Fruit fly (Drosophila melanogaster): ENCODE results near the gene CG7579.

Gene CG7579

DNA sequence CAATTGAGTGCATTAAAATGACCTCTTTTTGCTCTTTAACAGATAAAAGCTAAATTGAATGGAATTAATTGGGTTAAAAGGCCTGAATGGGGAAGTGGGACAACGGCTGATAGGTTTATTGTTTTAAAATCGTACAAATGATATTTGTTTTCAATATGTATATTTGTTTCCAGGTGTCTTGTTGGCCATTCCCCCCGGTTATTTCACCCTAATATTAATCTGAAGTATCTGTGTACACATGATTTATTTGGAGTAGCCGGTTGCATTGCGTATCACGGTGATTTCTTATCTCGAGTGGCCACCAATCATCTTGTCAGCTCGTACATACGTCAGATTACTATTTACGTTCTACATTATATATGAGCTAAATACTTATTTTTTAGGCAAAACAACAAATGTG lies 46.9 kb downstream of the CG7579 start:
- TF ChIP-seq tj (GFP tag; optimal IDR thresholded peaks at IDR 0.05) (no peak), CG14711 (tag; optimal IDR thresholded peaks at IDR 0.05) (no peak), Mnt (GFP tag; optimal IDR thresholded peaks at IDR 0.05) (no peak), CG33017 (tag; optimal IDR thresholded peaks at IDR 0.05) (peak; percentile 12), toe (GFP tag; optimal IDR thresholded peaks at IDR 0.05) (no peak), Hr96 (GFP tag; optimal IDR thresholded peaks at IDR 0.05) (no peak), pad (GFP tag; optimal IDR thresholded peaks at IDR 0.05) (no peak), cic (GFP tag; optimal IDR thresholded peaks at IDR 0.05) (peak; percentile 69), cnc (optimal IDR thresholded peaks at IDR 0.05) (no peak)

DNA sequence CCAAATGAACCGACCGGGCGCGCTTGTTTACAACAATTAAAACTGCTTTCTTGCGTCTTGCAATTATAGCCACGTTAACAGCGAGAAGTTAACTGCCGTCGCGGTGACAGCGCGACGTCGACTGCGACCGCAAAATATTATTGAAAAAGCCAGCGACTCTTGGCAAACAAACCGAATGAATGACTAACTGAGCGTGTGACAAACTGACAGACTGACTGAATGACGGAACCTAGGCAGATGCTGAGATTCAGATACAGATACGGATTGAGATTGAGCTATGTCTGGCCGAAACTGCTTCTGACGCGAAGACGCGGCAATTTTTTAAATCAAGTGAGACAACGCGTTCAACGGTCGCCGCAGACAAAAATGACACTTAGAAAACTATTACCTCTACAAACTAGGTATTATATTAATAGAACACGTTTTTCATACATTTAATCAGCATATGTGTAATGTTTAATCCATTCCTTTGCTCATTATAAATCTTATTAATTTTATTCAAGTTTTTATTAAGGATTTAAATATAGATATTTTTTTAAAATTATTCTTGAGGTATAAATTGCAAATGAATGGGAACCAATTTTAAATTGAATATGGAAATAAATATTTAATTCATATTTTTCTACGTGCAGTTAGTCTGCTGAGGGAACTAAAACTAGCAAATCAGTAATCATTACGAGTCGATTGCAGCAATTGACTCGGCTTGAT lies 48.7 kb downstream of the CG7579 start:
- TF ChIP-seq CG12768 (GFP tag; optimal IDR thresholded peaks at IDR 0.05) (peak; percentile 10), CG7045 (GFP tag; optimal IDR thresholded peaks at IDR 0.05) (peak; percentile 13), CG7101 (tag; optimal IDR thresholded peaks at IDR 0.05) (peak; percentile 72), toe (GFP tag; optimal IDR thresholded peaks at IDR 0.05) (no peak), tj (GFP tag; optimal IDR thresholded peaks at IDR 0.05) (no peak), CG14711 (tag; optimal IDR thresholded peaks at IDR 0.05) (peak; percentile 62), CG5204 (GFP tag; optimal IDR thresholded peaks at IDR 0.05) (peak; percentile 1), cic (GFP tag; optimal IDR thresholded peaks at IDR 0.05) (peak; percentile 28), CG33017 (tag; optimal IDR thresholded peaks at IDR 0.05) (peak; percentile 78), pad (GFP tag; optimal IDR thresholded peaks at IDR 0.05) (no peak), CG11617 (GFP tag; optimal IDR thresholded peaks at IDR 0.05) (peak; percentile 25)

DNA sequence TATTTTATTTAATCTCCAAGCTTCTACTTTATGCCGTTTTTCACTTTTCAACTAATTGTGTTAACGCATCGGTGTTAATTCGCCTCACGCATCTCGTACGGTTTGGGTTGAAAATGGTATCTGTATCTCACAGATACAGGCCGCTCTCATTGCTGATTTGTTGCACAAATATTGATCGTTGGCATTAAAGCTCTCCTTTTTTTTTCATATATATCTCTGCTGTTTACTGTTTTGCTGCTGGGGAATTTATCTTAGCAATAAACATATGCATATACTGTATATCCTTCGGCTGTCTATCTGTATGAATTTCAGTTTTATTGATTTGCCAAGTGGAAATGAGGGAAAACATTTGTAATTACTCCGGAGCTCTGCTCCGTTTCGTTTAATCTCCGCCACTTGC lies 50.6 kb downstream of the CG7579 start:
- no peak for TF ChIP-seq ovo (GFP tag; optimal IDR thresholded peaks at IDR 0.05)
- no peak for TF ChIP-seq CG14711 (tag; optimal IDR thresholded peaks at IDR 0.05)
- no peak for TF ChIP-seq Hr96 (GFP tag; optimal IDR thresholded peaks at IDR 0.05)
- TF ChIP-seq Mnt (GFP tag; optimal IDR thresholded peaks at IDR 0.05) = no peak
- TF ChIP-seq Crg-1 (GFP tag; optimal IDR thresholded peaks at IDR 0.05) = no peak
- no peak for TF ChIP-seq cnc (optimal IDR thresholded peaks at IDR 0.05)
- TF ChIP-seq CG7045 (GFP tag; optimal IDR thresholded peaks at IDR 0.05) = no peak
- TF ChIP-seq CG7101 (tag; optimal IDR thresholded peaks at IDR 0.05) = peak; percentile 5
- no peak for TF ChIP-seq toe (GFP tag; optimal IDR thresholded peaks at IDR 0.05)
- no peak for TF ChIP-seq CG11617 (GFP tag; optimal IDR thresholded peaks at IDR 0.05)
- TF ChIP-seq CG12768 (GFP tag; optimal IDR thresholded peaks at IDR 0.05) = no peak
- no peak for TF ChIP-seq Clk (GFP tag; optimal IDR thresholded peaks at IDR 0.05)
- TF ChIP-seq pad (GFP tag; optimal IDR thresholded peaks at IDR 0.05) = no peak
- TF ChIP-seq kay (GFP tag; ENCODE audit: borderline replicate concordance) = peak; percentile 23
- TF ChIP-seq cic (GFP tag; optimal IDR thresholded peaks at IDR 0.05) = no peak
